Worm (Caenorhabditis elegans): ENCODE results near the gene clec-208.

Gene clec-208

ce11 chrV:2121910-2122362, 24.2 kb downstream of the clec-208 start, which contains the start of gene F22F7.8:
Gene F22F7.8, minus strand, starts transcription at chrV:2121960.
- no peak for TF ChIP-seq zip-8 (tag; optimal IDR thresholded peaks at IDR 0.05)
- no peak for TF ChIP-seq elt-3 (tag; optimal IDR thresholded peaks at IDR 0.05)
- no peak for TF ChIP-seq mls-2 (tag; optimal IDR thresholded peaks at IDR 0.05)
- no peak for TF ChIP-seq blmp-1 (tag; optimal IDR thresholded peaks at IDR 0.05)
- no peak for TF ChIP-seq cnd-1 (tag; optimal IDR thresholded peaks at IDR 0.05)
- no peak for TF ChIP-seq unc-39 (tag; optimal IDR thresholded peaks at IDR 0.05)
- TF ChIP-seq lin-13 (tag; optimal IDR thresholded peaks at IDR 0.05) = no peak
- TF ChIP-seq lin-32 (GFP tag; optimal IDR thresholded peaks at IDR 0.05) = no peak
- no peak for TF ChIP-seq sptf-1 (tag; optimal IDR thresholded peaks at IDR 0.05)

- TF ChIP-seq lsy-2 (tag; optimal IDR thresholded peaks at IDR 0.05) = no peak
- no peak for TF ChIP-seq unc-120 (tag; optimal IDR thresholded peaks at IDR 0.05; ENCODE audit: poor library complexity, severe bottlenecking)
- no peak for TF ChIP-seq ces-1 (GFP tag; optimal IDR thresholded peaks at IDR 0.05)
These were observed 24.8 kb downstream of the clec-208 start, which contains the start of gene F22F7.2 for ce11 chrV:2122517-2122916. Gene F22F7.2, plus strand, starts transcription at chrV:2122782.

- no peak for TF ChIP-seq ceh-83 (GFP tag; optimal IDR thresholded peaks at IDR 0.05)
- no peak for TF ChIP-seq mab-5 (tag; optimal IDR thresholded peaks at IDR 0.05)
- TF ChIP-seq tbx-8 (GFP tag; optimal IDR thresholded peaks at IDR 0.05) = no peak
- no peak for TF ChIP-seq zip-8 (tag; optimal IDR thresholded peaks at IDR 0.05)
- no peak for TF ChIP-seq ham-2 (GFP tag; optimal IDR thresholded peaks at IDR 0.05)
- no peak for TF ChIP-seq sptf-1 (tag; optimal IDR thresholded peaks at IDR 0.05)
- no peak for TF ChIP-seq nhr-2 (tag; optimal IDR thresholded peaks at IDR 0.05)
- TF ChIP-seq flh-1 (GFP tag; optimal IDR thresholded peaks at IDR 0.05) = no peak
- TF ChIP-seq ceh-43 (GFP tag; optimal IDR thresholded peaks at IDR 0.05) = no peak
- TF ChIP-seq cnd-1 (tag; optimal IDR thresholded peaks at IDR 0.05) = no peak
- TF ChIP-seq unc-120 (tag; optimal IDR thresholded peaks at IDR 0.05; ENCODE audit: poor library complexity, severe bottlenecking) = no peak
- TF ChIP-seq nhr-237 (tag; optimal IDR thresholded peaks at IDR 0.05) = no peak
- no peak for TF ChIP-seq ceh-39 (tag; optimal IDR thresholded peaks at IDR 0.05)
- TF ChIP-seq sem-2 (GFP tag; optimal IDR thresholded peaks at IDR 0.05) = no peak
These were observed 25.4 kb downstream of the clec-208 start for ce11 chrV:2123164-2123563.

ce11 chrV:2126554-2126953, 28.8 kb downstream of the clec-208 start:
- no peak for TF ChIP-seq elt-1 (tag; optimal IDR thresholded peaks at IDR 0.05; ENCODE audit: borderline replicate concordance, insufficient read depth)
- peak; percentile 79 for TF ChIP-seq hlh-1 (tag; optimal IDR thresholded peaks at IDR 0.05)
- peak; percentile 62 for TF ChIP-seq nhr-2 (tag; optimal IDR thresholded peaks at IDR 0.05)
- TF ChIP-seq unc-120 (tag; optimal IDR thresholded peaks at IDR 0.05; ENCODE audit: poor library complexity, severe bottlenecking) = peak; percentile 4

- TF ChIP-seq mep-1 (tag; optimal IDR thresholded peaks at IDR 0.05) = no peak
- TF ChIP-seq ces-1 (GFP tag; optimal IDR thresholded peaks at IDR 0.05) = peak; percentile 24
- TF ChIP-seq nhr-2 (tag; optimal IDR thresholded peaks at IDR 0.05) = no peak
- TF ChIP-seq lsy-2 (tag; optimal IDR thresholded peaks at IDR 0.05) = peak; percentile 0
- TF ChIP-seq sptf-1 (tag; optimal IDR thresholded peaks at IDR 0.05) = peak; percentile 40
These were observed 29.3 kb downstream of the clec-208 start, which contains the start of gene ldp-1 for ce11 chrV:2126996-2127585. Gene ldp-1, plus strand, starts transcription at chrV:2127535.

- no peak for TF ChIP-seq unc-62 (GFP tag; optimal IDR thresholded peaks at IDR 0.05)
- TF ChIP-seq flh-1 (GFP tag; optimal IDR thresholded peaks at IDR 0.05) = no peak
- TF ChIP-seq lin-13 (tag; optimal IDR thresholded peaks at IDR 0.05) = no peak
- no peak for TF ChIP-seq M03D4.4 (tag; optimal IDR thresholded peaks at IDR 0.05)
- no peak for TF ChIP-seq cnd-1 (tag; optimal IDR thresholded peaks at IDR 0.05)
- no peak for TF ChIP-seq elt-3 (tag; optimal IDR thresholded peaks at IDR 0.05)
- no peak for TF ChIP-seq pha-4 (tag; optimal IDR thresholded peaks at IDR 0.05)
- TF ChIP-seq nhr-12 (tag; optimal IDR thresholded peaks at IDR 0.05) = no peak
- no peak for TF ChIP-seq nhr-2 (tag; optimal IDR thresholded peaks at IDR 0.05)
- no peak for TF ChIP-seq ceh-83 (GFP tag; optimal IDR thresholded peaks at IDR 0.05)
- no peak for TF ChIP-seq hlh-1 (tag; optimal IDR thresholded peaks at IDR 0.05)
- TF ChIP-seq lsy-2 (tag; optimal IDR thresholded peaks at IDR 0.05) = no peak
- no peak for TF ChIP-seq zip-8 (tag; optimal IDR thresholded peaks at IDR 0.05)
- no peak for TF ChIP-seq bed-3 (GFP tag; optimal IDR thresholded peaks at IDR 0.05)
- no peak for TF ChIP-seq sem-2 (GFP tag; optimal IDR thresholded peaks at IDR 0.05)
- TF ChIP-seq ceh-39 (tag; optimal IDR thresholded peaks at IDR 0.05) = no peak
- TF ChIP-seq nhr-237 (tag; optimal IDR thresholded peaks at IDR 0.05) = no peak
- no peak for TF ChIP-seq lin-32 (GFP tag; optimal IDR thresholded peaks at IDR 0.05)
- no peak for TF ChIP-seq ham-2 (GFP tag; optimal IDR thresholded peaks at IDR 0.05)
These were observed 34.9 kb downstream of the clec-208 start for ce11 chrV:2132675-2133074.
